Worm (Caenorhabditis elegans) whole organism, L1 larva: ENCODE results near the gene pas-1.
A peak's percentile ranks its signal among the peaks of the same experiment; 100 is the strongest.

ENCODE experiments used
- C04F5.9 ChIP-seq: sonication (generic microtip); optimal IDR thresholded peaks from 2 replicates; lab custom pipeline; 2016; ENCODE audit warnings: missing genetic modification characterization, missing compliant biosample characterization
- C34B4.2 ChIP-seq: sonication (generic microtip); optimal IDR thresholded peaks from 2 replicates; lab custom pipeline; 2017; ENCODE audit warnings: mild to moderate bottlenecking, missing genetic modification characterization, missing compliant biosample characterization
- aha-1 ChIP-seq: fragments of 150-350 bp; optimal IDR thresholded peaks from 2 replicates; lab custom pipeline; 2014; ENCODE audit warnings: missing biosample characterization, missing genetic modification characterization
- alr-1 ChIP-seq: fragments of 200-800 bp; sonication (Bioruptor generic); optimal IDR thresholded peaks from 2 replicates; lab custom pipeline; 2018; ENCODE audit warnings: borderline replicate concordance, mild to moderate bottlenecking, missing genetic modification characterization, missing compliant biosample characterization
- aly-2 ChIP-seq: fragments of 150-350 bp; optimal IDR thresholded peaks from 2 replicates; lab custom pipeline; 2014; ENCODE audit warnings: missing biosample characterization, missing genetic modification characterization
- ama-1 ChIP-seq: fragments of 150-350 bp; optimal IDR thresholded peaks from 2 replicates; lab custom pipeline; 2014
- blmp-1 ChIP-seq: fragments of 150-350 bp; optimal IDR thresholded peaks from 2 replicates; lab custom pipeline; 2014; ENCODE audit warnings: missing biosample characterization, missing genetic modification characterization
- ceh-63 ChIP-seq: fragments of 200-800 bp; sonication (Bioruptor generic); optimal IDR thresholded peaks from 2 replicates; lab custom pipeline; 2018; ENCODE audit warnings: mild to moderate bottlenecking, missing genetic modification characterization, missing compliant biosample characterization
- ceh-8 ChIP-seq: fragments of 200-800 bp; sonication (Bioruptor generic); optimal IDR thresholded peaks from 2 replicates; lab custom pipeline; 2018; ENCODE audit warnings: mild to moderate bottlenecking, missing genetic modification characterization, moderate library complexity, missing compliant biosample characterization
- ceh-90 ChIP-seq: sonication (generic microtip); optimal IDR thresholded peaks from 2 replicates; lab custom pipeline; 2016; ENCODE audit warnings: missing genetic modification characterization, missing compliant biosample characterization
- dsc-1 ChIP-seq: sonication (generic microtip); optimal IDR thresholded peaks from 2 replicates; lab custom pipeline; 2016; ENCODE audit warnings: mild to moderate bottlenecking, missing genetic modification characterization, missing compliant biosample characterization
- egl-27 ChIP-seq, 2 experiments: fragments of 150-350 bp in 1 of 2; sonication (generic microtip); optimal IDR thresholded peaks; 3 replicates each; lab custom pipeline; 2017 to 2018; ENCODE audit warnings: missing biosample characterization in 2 of 2, missing genetic modification characterization in 2 of 2, missing genetic modification reagents in 2 of 2
- elt-3 ChIP-seq, 6 experiments: fragments of 150-350 bp in 1 of 6; sonication (generic microtip); optimal IDR thresholded peaks; 2 replicates each; lab custom pipeline; 2017 to 2018; ENCODE audit warnings: missing biosample characterization in 6 of 6, missing genetic modification characterization in 6 of 6, inconsistent platforms in 1 of 6
- ets-5 ChIP-seq: fragments of 200-800 bp; sonication (Bioruptor generic); IDR thresholded peaks from 2 replicates; pipeline ENCODE4 v1.3.6; 2022; ENCODE audit warnings: missing genetic modification characterization, missing compliant biosample characterization
- fkh-10 ChIP-seq: sonication (generic microtip); optimal IDR thresholded peaks from 2 replicates; lab custom pipeline; 2017; ENCODE audit warnings: missing biosample characterization, missing genetic modification reagents, missing genetic modification characterization
- fkh-4 ChIP-seq: sonication (generic microtip); optimal IDR thresholded peaks from 2 replicates; lab custom pipeline; 2016; ENCODE audit warnings: missing compliant biosample characterization, missing genetic modification characterization, borderline replicate concordance
- hlh-17 ChIP-seq: fragments of 200-800 bp; sonication (Bioruptor generic); optimal IDR thresholded peaks from 2 replicates; lab custom pipeline; 2018; ENCODE audit warnings: missing genetic modification characterization, mild to moderate bottlenecking, missing compliant biosample characterization, moderate library complexity, borderline replicate concordance
- hlh-4 ChIP-seq: sonication (generic microtip); optimal IDR thresholded peaks from 2 replicates; lab custom pipeline; 2016; ENCODE audit warnings: mild to moderate bottlenecking, missing genetic modification characterization, missing compliant biosample characterization
- irx-1 ChIP-seq: sonication (generic microtip); optimal IDR thresholded peaks from 2 replicates; lab custom pipeline; 2016; ENCODE audit warnings: missing genetic modification characterization, missing compliant biosample characterization
- jun-1 ChIP-seq: fragments of 150-350 bp; optimal IDR thresholded peaks from 2 replicates; lab custom pipeline; 2014; ENCODE audit warnings: missing biosample characterization, missing genetic modification reagents, missing genetic modification characterization
- lin-13 ChIP-seq: fragments of 150-350 bp; optimal IDR thresholded peaks from 2 replicates; lab custom pipeline; 2014; ENCODE audit warnings: missing biosample characterization, missing genetic modification reagents, missing genetic modification characterization
- lin-14 ChIP-seq: fragments of 200-800 bp; sonication (Bioruptor generic); optimal IDR thresholded peaks from 2 replicates; lab custom pipeline; 2018; ENCODE audit warnings: mild to moderate bottlenecking, missing genetic modification characterization, moderate library complexity, missing compliant biosample characterization
- lin-15B ChIP-seq: fragments of 150-350 bp; sonication (generic microtip); optimal IDR thresholded peaks from 3 replicates; lab custom pipeline; 2014; ENCODE audit warnings: missing biosample characterization, missing genetic modification characterization
- lin-35 ChIP-seq, 2 experiments: fragments of 150-350 bp; optimal IDR thresholded peaks; 2 replicates each; lab custom pipeline; 2014; ENCODE audit warnings: missing biosample characterization in 2 of 2, missing genetic modification characterization in 2 of 2, missing genetic modification reagents in 2 of 2
- lin-39 ChIP-seq: fragments of 150-350 bp; optimal IDR thresholded peaks from 2 replicates; lab custom pipeline; 2014; ENCODE audit warnings: missing biosample characterization, missing genetic modification reagents, missing genetic modification characterization
- lsy-2 ChIP-seq, 2 experiments: fragments of 150-350 bp; optimal IDR thresholded peaks; 2 replicates each; lab custom pipeline; 2014; ENCODE audit warnings: missing biosample characterization in 2 of 2, missing genetic modification characterization in 2 of 2
- mdl-1 ChIP-seq, 2 experiments: fragments of 150-350 bp; optimal IDR thresholded peaks; 2 replicates each; lab custom pipeline; 2014 to 2017; ENCODE audit warnings: missing biosample characterization in 2 of 2, missing genetic modification characterization in 2 of 2, inconsistent platforms in 1 of 2
- mef-2 ChIP-seq: fragments of 150-350 bp; optimal IDR thresholded peaks from 2 replicates; lab custom pipeline; 2014; ENCODE audit warnings: missing biosample characterization, missing genetic modification characterization
- nhr-237 ChIP-seq: fragments of 150-350 bp; optimal IDR thresholded peaks from 2 replicates; lab custom pipeline; 2014; ENCODE audit warnings: missing biosample characterization, missing genetic modification characterization
- nhr-47 ChIP-seq: sonication (generic microtip); optimal IDR thresholded peaks from 2 replicates; lab custom pipeline; 2016; ENCODE audit warnings: mild to moderate bottlenecking, missing genetic modification characterization, moderate library complexity, missing compliant biosample characterization
- nhr-71 ChIP-seq: sonication (generic microtip); optimal IDR thresholded peaks from 2 replicates; lab custom pipeline; 2016; ENCODE audit warnings: mild to moderate bottlenecking, missing genetic modification characterization, moderate library complexity, missing compliant biosample characterization
- nhr-84 ChIP-seq: sonication (generic microtip); optimal IDR thresholded peaks from 2 replicates; lab custom pipeline; 2017; ENCODE audit warnings: missing biosample characterization, missing genetic modification characterization
- nhr-85 ChIP-seq: sonication (generic microtip); peaks from one replicate; lab custom pipeline; 2016; ENCODE audit warnings: missing genetic modification characterization, inconsistent platforms, missing compliant biosample characterization
- pag-3 ChIP-seq: sonication (generic microtip); optimal IDR thresholded peaks from 2 replicates; lab custom pipeline; 2017; ENCODE audit warnings: missing genetic modification characterization, mild to moderate bottlenecking, missing compliant biosample characterization, antibody characterized with exemption, borderline replicate concordance; ENCODE audit not compliant: insufficient read depth
- rnt-1 ChIP-seq: sonication (generic microtip); optimal IDR thresholded peaks from 2 replicates; lab custom pipeline; 2016; ENCODE audit warnings: mild to moderate bottlenecking, missing genetic modification characterization, moderate library complexity, missing compliant biosample characterization
- skn-1 ChIP-seq: fragments of 150-350 bp; optimal IDR thresholded peaks from 2 replicates; lab custom pipeline; 2014; ENCODE audit warnings: missing biosample characterization, missing genetic modification characterization
- sup-37 ChIP-seq: fragments of 200-800 bp; sonication (Bioruptor generic); optimal IDR thresholded peaks from 2 replicates; lab custom pipeline; 2018; ENCODE audit warnings: mild to moderate bottlenecking, missing genetic modification characterization, missing compliant biosample characterization
- tlp-1 ChIP-seq: fragments of 150-350 bp; optimal IDR thresholded peaks from 2 replicates; lab custom pipeline; 2014; ENCODE audit warnings: missing biosample characterization, missing genetic modification characterization
- unc-30 ChIP-seq: sonication (generic microtip); optimal IDR thresholded peaks from 2 replicates; lab custom pipeline; 2017; ENCODE audit warnings: missing biosample characterization, missing genetic modification characterization
- unc-62 ChIP-seq: fragments of 150-350 bp; optimal IDR thresholded peaks from 2 replicates; lab custom pipeline; 2014; ENCODE audit warnings: missing biosample characterization, missing genetic modification reagents, missing genetic modification characterization
- unc-86 ChIP-seq: sonication (generic microtip); optimal IDR thresholded peaks from 2 replicates; lab custom pipeline; 2016; ENCODE audit warnings: missing genetic modification characterization, missing compliant biosample characterization
- vab-15 ChIP-seq: sonication (generic microtip); optimal IDR thresholded peaks from 2 replicates; lab custom pipeline; 2017; ENCODE audit warnings: missing genotype, mild to moderate bottlenecking, missing genetic modification characterization, missing compliant biosample characterization
- zag-1 ChIP-seq: fragments of 150-350 bp; optimal IDR thresholded peaks from 2 replicates; lab custom pipeline; 2014; ENCODE audit warnings: missing biosample characterization, missing genetic modification characterization
- zip-4 ChIP-seq: fragments of 200-800 bp; sonication (Bioruptor generic); optimal IDR thresholded peaks from 2 replicates; lab custom pipeline; 2018; ENCODE audit warnings: mild to moderate bottlenecking, missing genetic modification characterization, moderate library complexity, missing compliant biosample characterization
- ztf-4 ChIP-seq: fragments of 150-350 bp; optimal IDR thresholded peaks from 2 replicates; lab custom pipeline; 2014; ENCODE audit warnings: missing biosample characterization, missing genetic modification characterization

Gene pas-1

ce11 chrV:14468196-14468874 lies 45.9 kb upstream of the pas-1 start, which contains the start of gene srz-97 (continued):
- no peak for TF ChIP-seq ztf-4 (tag; lab: Kevin White, UChicago)
- TF ChIP-seq pag-3 (tag; lab: Kevin White, UChicago), result no peak
- no peak for TF ChIP-seq lin-39
- no peak for TF ChIP-seq unc-30 (tag; lab: Kevin White, UChicago)
- TF ChIP-seq mef-2 (tag; lab: Kevin White, UChicago), result no peak
- TF ChIP-seq jun-1, result no peak
- TF ChIP-seq aha-1 (tag; lab: Kevin White, UChicago), result no peak
- TF ChIP-seq ceh-8 (GFP tag; lab: Kevin White, UChicago), result no peak
- no peak for TF ChIP-seq nhr-237
- no peak for TF ChIP-seq ama-1 (lab: Kevin White, UChicago)
- TF ChIP-seq lin-13 (GFP tag; lab: Kevin White, UChicago), result no peak
- TF ChIP-seq nhr-85 (tag; lab: Kevin White, UChicago), result peak; percentile 90
- TF ChIP-seq lin-15B (tag; lab: Kevin White, UChicago), result no peak
- TF ChIP-seq tlp-1 (tag; lab: Kevin White, UChicago), result no peak
- TF ChIP-seq skn-1 (tag; lab: Kevin White, UChicago), result no peak
- TF ChIP-seq fkh-10 (GFP tag; lab: Kevin White, UChicago), result no peak
- no peak for TF ChIP-seq elt-3 (tag; optimal IDR thresholded peaks at IDR 0.05; lab: Kevin White, UChicago)
- TF ChIP-seq vab-15 (tag; lab: Kevin White, UChicago), result no peak
- TF ChIP-seq lin-35 (GFP tag; optimal IDR thresholded peaks at IDR 0.05; lab: Kevin White, UChicago), result peak in 1 of 2 experiments; percentile 38
- TF ChIP-seq ceh-90 (tag; lab: Kevin White, UChicago), result no peak
- TF ChIP-seq lsy-2 (tag; optimal IDR thresholded peaks at IDR 0.05; lab: Kevin White, UChicago), result no peak
- no peak for TF ChIP-seq egl-27 (tag; optimal IDR thresholded peaks at IDR 0.05; lab: Kevin White, UChicago)
- no peak for TF ChIP-seq C04F5.9
- peak; percentile 73 for TF ChIP-seq nhr-71 (tag; lab: Kevin White, UChicago)
- TF ChIP-seq unc-86 (tag; lab: Kevin White, UChicago), result no peak
- TF ChIP-seq C34B4.2 (tag; lab: Kevin White, UChicago), result no peak
- peak; percentile 43 for TF ChIP-seq rnt-1 (tag; lab: Kevin White, UChicago)
- no peak for TF ChIP-seq unc-62 (GFP tag; lab: Kevin White, UChicago)
- no peak for TF ChIP-seq fkh-4
- peak; percentile 4 for TF ChIP-seq hlh-4 (tag; lab: Kevin White, UChicago)
- no peak for TF ChIP-seq ceh-63 (GFP tag; lab: Kevin White, UChicago)
- no peak for TF ChIP-seq nhr-84
- no peak for TF ChIP-seq hlh-17 (GFP tag; lab: Kevin White, UChicago)
- no peak for TF ChIP-seq aly-2 (tag; lab: Kevin White, UChicago)
- peak; percentile 73 for TF ChIP-seq nhr-47 (tag; lab: Kevin White, UChicago)
- peak; percentile 42 for TF ChIP-seq lin-14 (GFP tag; lab: Kevin White, UChicago)
- TF ChIP-seq zag-1 (tag; lab: Kevin White, UChicago), result no peak
- no peak for TF ChIP-seq sup-37 (GFP tag; lab: Kevin White, UChicago)
- TF ChIP-seq alr-1 (tag; lab: Kevin White, UChicago), result no peak
- TF ChIP-seq, all 84 proteins: peak for 21

- TF ChIP-seq dsc-1 (tag; lab: Kevin White, UChicago) (no peak), ets-5 (GFP tag; lab: Robert Waterston, UW) (no peak), irx-1 (tag; lab: Kevin White, UChicago) (no peak), blmp-1 (tag; lab: Kevin White, UChicago) (no peak), zip-4 (no peak), aha-1 (tag; lab: Kevin White, UChicago) (no peak), tlp-1 (tag; lab: Kevin White, UChicago) (no peak), mdl-1 (tag; optimal IDR thresholded peaks at IDR 0.05; lab: Kevin White, UChicago) (no peak)
These were observed 42.0 kb upstream of the pas-1 start, which contains the start of gene F08H9.4 for ce11 chrV:14464368-14464767. F08H9.4 (minus strand) TSS chrV:14464428.
